Fruit fly (Drosophila melanogaster) whole organism, embryonic: ENCODE results near the gene HDAC1.

Source experiments
- Atf6 ChIP-seq: fragments of 200-800 bp; sonication (Bioruptor generic); IDR thresholded peaks from 2 replicates; pipeline ENCODE4 v1.3.6; 2022; ENCODE audit warnings: missing biosample characterization, missing genetic modification characterization
- CG10274 ChIP-seq: fragments of 200-800 bp; sonication (Bioruptor generic); optimal IDR thresholded peaks from 3 replicates; lab custom pipeline; 2017; ENCODE audit warnings: missing biosample characterization, mild to moderate bottlenecking, missing genetic modification characterization
- CG11247 ChIP-seq: fragments of 200-800 bp; sonication (Bioruptor generic); IDR thresholded peaks from 2 replicates; pipeline ENCODE4 v1.3.6; 2022; ENCODE audit warnings: missing biosample characterization, missing genetic modification characterization
- CG12236 ChIP-seq: fragments of 200-800 bp; sonication (Bioruptor generic); optimal IDR thresholded peaks from 2 replicates; lab custom pipeline; 2016; ENCODE audit warnings: missing biosample characterization, missing genetic modification characterization
- CG12744 ChIP-seq: fragments of 200-800 bp; sonication (Bioruptor generic); optimal IDR thresholded peaks from 2 replicates; lab custom pipeline; 2016; ENCODE audit warnings: missing biosample characterization, missing genetic modification characterization
- CG13775 ChIP-seq: fragments of 200-800 bp; sonication (Bioruptor generic); optimal IDR thresholded peaks from 3 replicates; lab custom pipeline; 2017; ENCODE audit warnings: missing biosample characterization, mild to moderate bottlenecking, missing genetic modification characterization
- CG1529 ChIP-seq: fragments of 200-800 bp; sonication (Bioruptor generic); optimal IDR thresholded peaks from 3 replicates; lab custom pipeline; 2018; ENCODE audit warnings: missing biosample characterization, missing genetic modification characterization
- CG15479 ChIP-seq: fragments of 200-800 bp; sonication (Bioruptor generic); optimal IDR thresholded peaks from 3 replicates; lab custom pipeline; 2019; ENCODE audit warnings: missing biosample characterization, mild to moderate bottlenecking, missing genetic modification characterization, moderate library complexity
- CG16813 ChIP-seq: fragments of 200-800 bp; sonication (Bioruptor generic); IDR thresholded peaks from 3 replicates; pipeline ENCODE4 v1.3.6; 2022; ENCODE audit warnings: missing biosample characterization, missing genetic modification characterization; ENCODE audit not compliant: partially characterized antibody
- CG16815 ChIP-seq: fragments of 200-800 bp; sonication (Bioruptor generic); optimal IDR thresholded peaks from 3 replicates; lab custom pipeline; 2017; ENCODE audit warnings: missing biosample characterization, mild to moderate bottlenecking, missing genetic modification characterization
- CG18262 ChIP-seq: fragments of 200-800 bp; optimal IDR thresholded peaks from 3 replicates; lab custom pipeline; 2019; ENCODE audit warnings: missing biosample characterization, mild to moderate bottlenecking, missing genetic modification characterization, moderate library complexity
- CG2875 ChIP-seq: fragments of 200-800 bp; sonication (Bioruptor generic); optimal IDR thresholded peaks from 2 replicates; lab custom pipeline; 2017; ENCODE audit warnings: missing biosample characterization, mild to moderate bottlenecking, missing genetic modification characterization, missing genetic modification reagents
- CG3407 ChIP-seq: fragments of 200-800 bp; sonication (Bioruptor generic); optimal IDR thresholded peaks from 2 replicates; lab custom pipeline; 2018; ENCODE audit warnings: missing biosample characterization, mild to moderate bottlenecking, missing genetic modification characterization
- CG3847 ChIP-seq: fragments of 200-800 bp; sonication (Bioruptor generic); IDR thresholded peaks from 2 replicates; pipeline ENCODE4 v1.3.6; 2022; ENCODE audit warnings: missing biosample characterization, missing genetic modification characterization
- CG4424 ChIP-seq: fragments of 200-800 bp; sonication (Bioruptor generic); optimal IDR thresholded peaks from 3 replicates; lab custom pipeline; 2016; ENCODE audit warnings: missing biosample characterization, missing genetic modification characterization
- CG6683 ChIP-seq: fragments of 200-800 bp; sonication (Bioruptor generic); optimal IDR thresholded peaks from 2 replicates; lab custom pipeline; 2017; ENCODE audit warnings: missing biosample characterization, mild to moderate bottlenecking, missing genetic modification characterization, missing genetic modification reagents
- CG6689 ChIP-seq: fragments of 200-800 bp; sonication (Bioruptor generic); IDR thresholded peaks from 2 replicates; pipeline ENCODE4 v1.3.6; 2022; ENCODE audit warnings: missing biosample characterization, missing genetic modification characterization
- CG7556 ChIP-seq: fragments of 200-800 bp; sonication (Bioruptor generic); optimal IDR thresholded peaks from 2 replicates; lab custom pipeline; 2017; ENCODE audit warnings: missing biosample characterization, mild to moderate bottlenecking, missing genetic modification characterization
- CG7963 ChIP-seq: fragments of 200-800 bp; sonication (Bioruptor generic); IDR thresholded peaks from 3 replicates; pipeline ENCODE4 v1.3.6; 2022; ENCODE audit warnings: missing biosample characterization, missing genetic modification characterization; ENCODE audit not compliant: partially characterized antibody
- CG9437 ChIP-seq: fragments of 200-800 bp; sonication (Bioruptor generic); optimal IDR thresholded peaks from 2 replicates; lab custom pipeline; 2018; ENCODE audit warnings: missing biosample characterization, mild to moderate bottlenecking, missing genetic modification characterization
- Dfd ChIP-seq, 2 experiments: fragments of >200 bp; optimal IDR thresholded peaks; 2 replicates each; lab custom pipeline; 2017; ENCODE audit warnings: missing biosample characterization in 2 of 2, missing genetic modification characterization in 2 of 2
- Dip3 ChIP-seq: fragments of 200-800 bp; sonication (Bioruptor generic); optimal IDR thresholded peaks from 3 replicates; lab custom pipeline; 2016; ENCODE audit warnings: missing biosample characterization, missing genetic modification characterization
- Ets97D ChIP-seq: fragments of 200-800 bp; sonication (Bioruptor generic); optimal IDR thresholded peaks from 3 replicates; lab custom pipeline; 2016; ENCODE audit warnings: missing biosample characterization, missing genetic modification characterization
- H2.0 ChIP-seq: fragments of 200-800 bp; sonication (Bioruptor generic); IDR thresholded peaks from 2 replicates; pipeline ENCODE4 v1.3.6; 2022; ENCODE audit warnings: missing biosample characterization, missing genetic modification characterization
- Lim3 ChIP-seq: fragments of 200-800 bp; sonication (Bioruptor generic); IDR thresholded peaks from 2 replicates; pipeline ENCODE4 v1.3.6; 2022; ENCODE audit warnings: missing biosample characterization, missing genetic modification characterization
- MTF-1 ChIP-seq: fragments of 200-800 bp; sonication (Bioruptor generic); optimal IDR thresholded peaks from 2 replicates; lab custom pipeline; 2018; ENCODE audit warnings: missing biosample characterization, mild to moderate bottlenecking, missing genetic modification characterization, borderline replicate concordance
- Mrtf ChIP-seq: fragments of 200-800 bp; sonication (Bioruptor generic); IDR thresholded peaks from 3 replicates; pipeline ENCODE4 v1.3.6; 2022; ENCODE audit warnings: missing biosample characterization, missing genetic modification characterization
- NC2β ChIP-seq: fragments of 200-800 bp; sonication (Bioruptor generic); optimal IDR thresholded peaks from 2 replicates; lab custom pipeline; 2016; ENCODE audit warnings: missing biosample characterization, missing genetic modification characterization
- Rx ChIP-seq: fragments of 200-800 bp; sonication (Bioruptor generic); IDR thresholded peaks from 2 replicates; pipeline ENCODE4 v1.3.6; 2022; ENCODE audit warnings: missing biosample characterization, missing genetic modification characterization
- Sox100B ChIP-seq: fragments of 200-800 bp; sonication (Bioruptor generic); optimal IDR thresholded peaks from 3 replicates; lab custom pipeline; 2018; ENCODE audit warnings: missing biosample characterization, mild to moderate bottlenecking, missing genetic modification characterization
- Tbp ChIP-seq: fragments of >200 bp; optimal IDR thresholded peaks from 2 replicates; lab custom pipeline; 2018; ENCODE audit warnings: missing biosample characterization, missing genetic modification characterization
- abd-A ChIP-seq: fragments of 200-800 bp; sonication (Bioruptor generic); optimal IDR thresholded peaks from 3 replicates; lab custom pipeline; 2019; ENCODE audit warnings: missing biosample characterization, mild to moderate bottlenecking, missing genetic modification characterization, moderate library complexity
- br ChIP-seq: fragments of >200 bp; optimal IDR thresholded peaks from 2 replicates; lab custom pipeline; 2017
- btn ChIP-seq: fragments of 200-800 bp; sonication (Bioruptor generic); optimal IDR thresholded peaks from 2 replicates; lab custom pipeline; 2016; ENCODE audit warnings: missing biosample characterization, missing genetic modification characterization
- cad ChIP-seq: fragments of >200 bp; optimal IDR thresholded peaks from 2 replicates; lab custom pipeline; 2017; ENCODE audit warnings: missing biosample characterization, missing genetic modification characterization
- chinmo ChIP-seq: fragments of 200-800 bp; sonication (Bioruptor generic); IDR thresholded peaks from 4 replicates; pipeline ENCODE4 v1.3.6; 2022; ENCODE audit warnings: missing biosample characterization, missing genetic modification characterization; ENCODE audit not compliant: partially characterized antibody
- chn ChIP-seq: fragments of 200-800 bp; sonication (Bioruptor generic); optimal IDR thresholded peaks from 2 replicates; lab custom pipeline; 2016; ENCODE audit warnings: missing biosample characterization, missing genetic modification characterization
- ems ChIP-seq: fragments of 200-800 bp; sonication (Bioruptor generic); optimal IDR thresholded peaks from 3 replicates; lab custom pipeline; 2016; ENCODE audit warnings: missing biosample characterization, missing genetic modification characterization
- grn ChIP-seq: fragments of 200-800 bp; sonication (Bioruptor generic); optimal IDR thresholded peaks from 3 replicates; lab custom pipeline; 2017; ENCODE audit warnings: missing biosample characterization, missing genetic modification characterization
- hbn ChIP-seq: fragments of 200-800 bp; sonication (Bioruptor generic); IDR thresholded peaks from 2 replicates; pipeline ENCODE4 v1.3.6; 2022; ENCODE audit warnings: missing biosample characterization, missing genetic modification characterization; ENCODE audit not compliant: partially characterized antibody
- her ChIP-seq: fragments of 200-800 bp; sonication (Bioruptor generic); optimal IDR thresholded peaks from 2 replicates; lab custom pipeline; 2016; ENCODE audit warnings: missing biosample characterization, missing genetic modification characterization
- hth ChIP-seq: fragments of >200 bp; optimal IDR thresholded peaks from 2 replicates; lab custom pipeline; 2017; ENCODE audit warnings: inconsistent platforms
- maf-S ChIP-seq: fragments of 200-800 bp; sonication (Bioruptor generic); optimal IDR thresholded peaks from 2 replicates; lab custom pipeline; 2016; ENCODE audit warnings: missing biosample characterization, missing genetic modification characterization
- oc ChIP-seq: fragments of 200-800 bp; sonication (Bioruptor generic); optimal IDR thresholded peaks from 2 replicates; lab custom pipeline; 2018; ENCODE audit warnings: missing biosample characterization, mild to moderate bottlenecking, missing genetic modification characterization, moderate library complexity
- otp ChIP-seq: fragments of 200-800 bp; sonication (Bioruptor generic); IDR thresholded peaks from 3 replicates; pipeline ENCODE4, ENCODE4 v1.3.6; 2022; ENCODE audit warnings: missing biosample characterization, missing genetic modification characterization
- pho ChIP-seq: fragments of 200-800 bp; sonication (Bioruptor generic); optimal IDR thresholded peaks from 2 replicates; lab custom pipeline; 2016; ENCODE audit warnings: missing biosample characterization, missing genetic modification characterization
- ranshi ChIP-seq: fragments of 200-800 bp; sonication (Bioruptor generic); IDR thresholded peaks from 2 replicates; pipeline ENCODE4 v1.3.6; 2022; ENCODE audit warnings: missing biosample characterization, missing genetic modification characterization
- ro ChIP-seq: fragments of 200-800 bp; sonication (Bioruptor generic); IDR thresholded peaks from 2 replicates; pipeline ENCODE4 v1.3.6; 2022; ENCODE audit warnings: missing biosample characterization, missing genetic modification characterization
- salm ChIP-seq: fragments of 200-800 bp; sonication (Bioruptor generic); optimal IDR thresholded peaks from 2 replicates; lab custom pipeline; 2018; ENCODE audit warnings: missing biosample characterization, mild to moderate bottlenecking, missing genetic modification characterization
- slbo ChIP-seq: fragments of 200-800 bp; sonication (Bioruptor generic); IDR thresholded peaks from 2 replicates; pipeline ENCODE4 v1.3.6; 2022; ENCODE audit warnings: missing biosample characterization, missing genetic modification characterization
- sob ChIP-seq: fragments of 200-800 bp; sonication (Bioruptor generic); IDR thresholded peaks from 2 replicates; pipeline ENCODE4 v1.3.6; 2022; ENCODE audit warnings: missing biosample characterization, missing genetic modification characterization
- sqz ChIP-seq: fragments of 200-800 bp; sonication (Bioruptor generic); optimal IDR thresholded peaks from 3 replicates; lab custom pipeline; 2018; ENCODE audit warnings: missing biosample characterization, mild to moderate bottlenecking, missing genetic modification characterization
- tup ChIP-seq: fragments of 200-800 bp; sonication (Bioruptor generic); optimal IDR thresholded peaks from 2 replicates; lab custom pipeline; 2016; ENCODE audit warnings: missing biosample characterization, mild to moderate bottlenecking, missing genetic modification characterization, moderate library complexity

HDAC1 gene

dm6 chr3L:4603439-4603838 is 23.1 kb upstream of the HDAC1 start (continued):
- TF ChIP-seq cad (GFP tag; lab: Kevin White, UChicago) (no peak), chn (no peak), br (lab: Kevin White, UChicago) (no peak), maf-S (GFP tag; lab: Kevin White, UChicago) (no peak), CG16815 (GFP tag; lab: Kevin White, UChicago) (no peak), Ets97D (GFP tag; lab: Kevin White, UChicago) (no peak), abd-A (tag; lab: Kevin White, UChicago) (peak; percentile 42), Lim3 (no peak), CG12236 (GFP tag; lab: Kevin White, UChicago) (no peak), CG11247 (GFP tag; lab: Robert Waterston, UW) (peak; percentile 57; the same call in 1 of the 2 replicates), btn (no peak), MTF-1 (GFP tag; lab: Kevin White, UChicago) (no peak), ranshi (GFP tag; lab: Robert Waterston, UW) (peak; percentile 40; the same call in 1 of the 2 replicates), CG2875 (no peak), hth (lab: Kevin White, UChicago) (no peak), CG10274 (GFP tag; lab: Kevin White, UChicago) (no peak), sqz (GFP tag; lab: Kevin White, UChicago) (no peak), CG1529 (GFP tag; lab: Kevin White, UChicago) (peak; percentile 15), Dfd (GFP tag; optimal IDR thresholded peaks at IDR 0.05; lab: Kevin White, UChicago) (no peak), oc (tag; lab: Kevin White, UChicago) (peak; percentile 19), CG6689 (GFP tag; lab: Robert Waterston, UW) (peak; percentile 52), otp (GFP tag; lab: Robert Waterston, UW) (no peak), NC2β (no peak), ems (GFP tag; lab: Kevin White, UChicago) (no peak), ro (GFP tag; lab: Robert Waterston, UW) (no peak), CG3847 (GFP tag; lab: Robert Waterston, UW) (no peak), salm (tag; lab: Kevin White, UChicago) (no peak), CG9437 (GFP tag; lab: Kevin White, UChicago) (peak; percentile 23), CG13775 (GFP tag; lab: Kevin White, UChicago) (peak; percentile 0), chinmo (GFP tag; lab: Robert Waterston, UW) (no peak), grn (GFP tag; lab: Kevin White, UChicago) (no peak), hbn (GFP tag; lab: Robert Waterston, UW) (no peak), sob (GFP tag; lab: Robert Waterston, UW) (peak; percentile 78), Mrtf (GFP tag; lab: Robert Waterston, UW) (no peak), H2.0 (GFP tag; lab: Robert Waterston, UW) (peak; percentile 35; the same call in 1 of the 2 replicates), CG7556 (GFP tag; lab: Kevin White, UChicago) (peak; percentile 46), CG7963 (GFP tag; lab: Robert Waterston, UW) (no peak), CG3407 (GFP tag; lab: Kevin White, UChicago) (peak; percentile 14), Rx (GFP tag; lab: Robert Waterston, UW) (no peak), pho (GFP tag; lab: Kevin White, UChicago) (no peak), CG15479 (GFP tag; lab: Kevin White, UChicago) (no peak), CG16813 (GFP tag; lab: Robert Waterston, UW) (no peak), her (GFP tag; lab: Kevin White, UChicago) (no peak), CG12744 (GFP tag; lab: Kevin White, UChicago) (no peak), Tbp (GFP tag; lab: Kevin White, UChicago) (no peak), slbo (GFP tag; lab: Robert Waterston, UW) (peak; percentile 62), CG6683 (GFP tag; lab: Kevin White, UChicago) (peak; percentile 17), CG4424 (no peak), Dip3 (GFP tag; lab: Kevin White, UChicago) (no peak), Atf6 (GFP tag; lab: Robert Waterston, UW) (peak; percentile 58), tup (GFP tag; lab: Kevin White, UChicago) (no peak), CG18262 (tag; lab: Kevin White, UChicago) (peak; percentile 58), Sox100B (GFP tag; lab: Kevin White, UChicago) (peak; percentile 29)
